Worm (Caenorhabditis elegans) whole organism, L2 larva: ENCODE measurements around the gene cab-1.

Experiments used
- C34F6.9 ChIP-seq: fragments of 150-350 bp; optimal IDR thresholded peaks from 2 replicates; lab custom pipeline; 2014; ENCODE audit warnings: missing biosample characterization, missing genetic modification characterization
- F13H6.1 ChIP-seq: sonication (generic microtip); optimal IDR thresholded peaks from 2 replicates; lab custom pipeline; 2016; ENCODE audit warnings: missing genetic modification characterization, missing compliant biosample characterization
- R02D3.7 ChIP-seq: fragments of 150-350 bp; optimal IDR thresholded peaks from 2 replicates; lab custom pipeline; 2014; ENCODE audit warnings: missing biosample characterization, missing genetic modification characterization
- Y55F3AM.14 ChIP-seq: fragments of 200-800 bp; sonication (Bioruptor generic); optimal IDR thresholded peaks from 2 replicates; lab custom pipeline; 2018; ENCODE audit warnings: mild to moderate bottlenecking, missing genetic modification characterization, missing compliant biosample characterization
- ZK546.5 ChIP-seq: sonication (generic microtip); optimal IDR thresholded peaks from 2 replicates; lab custom pipeline; 2017; ENCODE audit warnings: missing biosample characterization, missing genetic modification characterization
- alr-1 ChIP-seq: fragments of 150-350 bp; optimal IDR thresholded peaks from 2 replicates; lab custom pipeline; 2014; ENCODE audit warnings: missing biosample characterization, missing genetic modification characterization
- ama-1 ChIP-seq: fragments of 150-350 bp; optimal IDR thresholded peaks from 2 replicates; lab custom pipeline; 2018; ENCODE audit warnings: inconsistent platforms
- ceh-82 ChIP-seq: fragments of 150-350 bp; optimal IDR thresholded peaks from 2 replicates; lab custom pipeline; 2014; ENCODE audit warnings: missing biosample characterization, missing genetic modification characterization
- crh-2 ChIP-seq: sonication (generic microtip); optimal IDR thresholded peaks from 2 replicates; lab custom pipeline; 2017; ENCODE audit warnings: missing biosample characterization, missing genetic modification characterization
- dmd-4 ChIP-seq: sonication (generic microtip); optimal IDR thresholded peaks from 2 replicates; lab custom pipeline; 2017; ENCODE audit warnings: missing biosample characterization, missing genetic modification characterization
- egl-27 ChIP-seq: sonication (generic microtip); optimal IDR thresholded peaks from 3 replicates; lab custom pipeline; 2017; ENCODE audit warnings: missing biosample characterization, missing genetic modification reagents, missing genetic modification characterization
- fos-1 ChIP-seq: fragments of 150-350 bp; optimal IDR thresholded peaks from 2 replicates; lab custom pipeline; 2014; ENCODE audit warnings: missing biosample characterization, missing genetic modification characterization
- lin-11 ChIP-seq: fragments of 150-350 bp; sonication (generic microtip); optimal IDR thresholded peaks from 2 replicates; lab custom pipeline; 2014; ENCODE audit warnings: missing biosample characterization, missing genetic modification characterization, inconsistent platforms, mixed read lengths
- lin-13 ChIP-seq: fragments of 150-350 bp; optimal IDR thresholded peaks from 2 replicates; lab custom pipeline; 2014; ENCODE audit warnings: missing biosample characterization, missing genetic modification reagents, missing genetic modification characterization
- lin-39 ChIP-seq: fragments of 150-350 bp; optimal IDR thresholded peaks from 2 replicates; lab custom pipeline; 2014; ENCODE audit warnings: missing biosample characterization, missing genetic modification reagents, missing genetic modification characterization
- lsy-2 ChIP-seq, 2 experiments: fragments of 150-350 bp in 1 of 2; sonication (generic microtip) in 1 of 2; optimal IDR thresholded peaks; 2 replicates each; lab custom pipeline; 2014 to 2017; ENCODE audit warnings: missing biosample characterization in 2 of 2, missing genetic modification characterization in 2 of 2
- mab-5 ChIP-seq: fragments of 150-350 bp; optimal IDR thresholded peaks from 2 replicates; lab custom pipeline; 2014; ENCODE audit warnings: missing biosample characterization, missing genetic modification characterization
- mbf-1 ChIP-seq: sonication (generic microtip); optimal IDR thresholded peaks from 2 replicates; lab custom pipeline; 2017; ENCODE audit warnings: missing biosample characterization, missing genetic modification characterization
- mdl-1 ChIP-seq, 2 experiments: fragments of 150-350 bp in 1 of 2; sonication (generic microtip) in 1 of 2; optimal IDR thresholded peaks; 2 replicates each; lab custom pipeline; 2017; ENCODE audit warnings: missing biosample characterization in 2 of 2, missing genetic modification characterization in 2 of 2
- nhr-10 ChIP-seq: sonication (generic microtip); optimal IDR thresholded peaks from 2 replicates; lab custom pipeline; 2017; ENCODE audit warnings: missing biosample characterization, missing genetic modification characterization
- nhr-11 ChIP-seq: fragments of 150-350 bp; optimal IDR thresholded peaks from 2 replicates; lab custom pipeline; 2014; ENCODE audit warnings: missing biosample characterization, missing genetic modification characterization
- nhr-12 ChIP-seq: fragments of 150-350 bp; optimal IDR thresholded peaks from 2 replicates; lab custom pipeline; 2014; ENCODE audit warnings: missing biosample characterization, missing genetic modification characterization
- nhr-129 ChIP-seq: fragments of 150-350 bp; optimal IDR thresholded peaks from 2 replicates; lab custom pipeline; 2014; ENCODE audit warnings: missing biosample characterization, missing genetic modification characterization
- nhr-21 ChIP-seq: fragments of 150-350 bp; optimal IDR thresholded peaks from 2 replicates; lab custom pipeline; 2014; ENCODE audit warnings: missing biosample characterization, missing genetic modification characterization
- nhr-23 ChIP-seq: fragments of 150-350 bp; optimal IDR thresholded peaks from 2 replicates; lab custom pipeline; 2014; ENCODE audit warnings: missing biosample characterization, missing genetic modification reagents, missing genetic modification characterization
- nhr-237 ChIP-seq: fragments of 150-350 bp; optimal IDR thresholded peaks from 2 replicates; lab custom pipeline; 2014; ENCODE audit warnings: missing biosample characterization, missing genetic modification characterization
- nhr-25 ChIP-seq: fragments of 150-350 bp; sonication (generic microtip); optimal IDR thresholded peaks from 3 replicates; lab custom pipeline; 2014; ENCODE audit warnings: missing biosample characterization, missing genetic modification characterization
- nhr-6 ChIP-seq: fragments of 150-350 bp; optimal IDR thresholded peaks from 2 replicates; lab custom pipeline; 2014; ENCODE audit warnings: missing biosample characterization, missing genetic modification characterization
- nhr-77 ChIP-seq: fragments of 150-350 bp; optimal IDR thresholded peaks from 2 replicates; lab custom pipeline; 2014; ENCODE audit warnings: missing biosample characterization, missing genetic modification characterization
- sem-4 ChIP-seq: fragments of 150-350 bp; optimal IDR thresholded peaks from 2 replicates; lab custom pipeline; 2014; ENCODE audit warnings: missing biosample characterization, missing genetic modification reagents, missing genetic modification characterization
- skn-1 ChIP-seq: sonication (generic microtip); optimal IDR thresholded peaks from 2 replicates; lab custom pipeline; 2017; ENCODE audit warnings: missing biosample characterization, missing genetic modification characterization
- sma-3 ChIP-seq: sonication (generic microtip); optimal IDR thresholded peaks from 2 replicates; lab custom pipeline; 2016; ENCODE audit warnings: missing genetic modification reagents, missing genetic modification characterization, missing compliant biosample characterization
- sma-9 ChIP-seq, 2 experiments: fragments of 150-350 bp in 1 of 2; sonication (generic microtip) in 1 of 2; optimal IDR thresholded peaks; 2 replicates each; lab custom pipeline; 2014 to 2016; ENCODE audit warnings: missing genetic modification characterization in 2 of 2, mild to moderate bottlenecking in 1 of 2, missing biosample characterization in 1 of 2, missing compliant biosample characterization in 1 of 2, missing genetic modification reagents in 1 of 2, moderate library complexity in 1 of 2
- snpc-4 ChIP-seq: fragments of 150-350 bp; optimal IDR thresholded peaks from 2 replicates; lab custom pipeline; 2014; ENCODE audit warnings: missing biosample characterization, missing genetic modification characterization
- unc-39 ChIP-seq: fragments of 150-350 bp; optimal IDR thresholded peaks from 2 replicates; lab custom pipeline; 2014; ENCODE audit warnings: missing biosample characterization, missing genetic modification characterization
- unc-55 ChIP-seq: fragments of 150-350 bp; sonication (generic microtip); optimal IDR thresholded peaks from 3 replicates; lab custom pipeline; 2014; ENCODE audit warnings: missing biosample characterization, missing genetic modification reagents, missing genetic modification characterization
- unc-62 ChIP-seq: fragments of 150-350 bp; optimal IDR thresholded peaks from 2 replicates; lab custom pipeline; 2014; ENCODE audit warnings: missing biosample characterization, missing genetic modification reagents, missing genetic modification characterization
- zag-1 ChIP-seq: fragments of 150-350 bp; optimal IDR thresholded peaks from 2 replicates; lab custom pipeline; 2014; ENCODE audit warnings: missing biosample characterization, missing genetic modification characterization
- ztf-1 ChIP-seq: fragments of 200-800 bp; sonication (Bioruptor generic); conservative IDR thresholded peaks from 2 replicates; pipeline ENCODE4 v1.3.6; 2022; ENCODE audit warnings: missing genetic modification characterization, missing compliant biosample characterization
- ztf-11 ChIP-seq: sonication (generic microtip); optimal IDR thresholded peaks from 2 replicates; lab custom pipeline; 2017; ENCODE audit warnings: missing biosample characterization, missing genetic modification characterization
- ztf-4 ChIP-seq: fragments of 150-350 bp; optimal IDR thresholded peaks from 2 replicates; lab custom pipeline; 2014; ENCODE audit warnings: missing biosample characterization, missing genetic modification characterization

Gene cab-1

DNA sequence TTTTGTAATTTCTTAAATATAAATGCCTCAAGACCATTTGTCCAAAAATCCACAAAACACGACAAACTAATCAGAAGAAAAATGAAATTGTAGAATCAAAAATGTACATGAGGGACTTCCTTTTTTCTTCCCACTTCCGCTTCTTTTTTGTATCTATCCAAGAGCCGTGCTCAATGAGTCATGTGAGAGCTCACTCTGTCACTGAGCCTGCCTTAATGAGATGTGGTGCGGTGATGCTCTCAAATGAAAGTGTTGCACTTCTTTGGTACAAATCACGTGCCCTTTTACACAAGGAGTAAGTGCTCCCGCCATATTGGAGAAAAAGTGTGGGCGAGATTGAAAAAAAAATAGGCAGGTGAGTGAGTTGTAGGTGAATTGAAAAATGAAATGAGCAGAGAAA, 8.4 kb downstream of the cab-1 start:
- TF ChIP-seq nhr-77 (tag; lab: Kevin White, UChicago) (no peak), nhr-129 (tag; lab: Kevin White, UChicago) (peak; percentile 37), mdl-1 (tag; optimal IDR thresholded peaks at IDR 0.05; lab: Kevin White, UChicago) (peak in 1 of 2 experiments; percentile 31), nhr-11 (tag; lab: Kevin White, UChicago) (no peak), dmd-4 (tag; lab: Kevin White, UChicago) (no peak), R02D3.7 (tag; lab: Kevin White, UChicago) (no peak), lsy-2 (tag; optimal IDR thresholded peaks at IDR 0.05; lab: Kevin White, UChicago) (peak; percentile 16 to 25), lin-13 (GFP tag; lab: Kevin White, UChicago) (no peak), nhr-6 (tag; lab: Kevin White, UChicago) (no peak), C34F6.9 (tag; lab: Kevin White, UChicago) (peak; percentile 59), zag-1 (tag; lab: Kevin White, UChicago) (peak; percentile 50), snpc-4 (tag; lab: Kevin White, UChicago) (peak; percentile 9), fos-1 (tag; lab: Kevin White, UChicago) (no peak), sem-4 (peak; percentile 51), ama-1 (lab: Kevin White, UChicago) (no peak), ceh-82 (no peak), sma-9 (GFP tag; optimal IDR thresholded peaks at IDR 0.05; lab: Kevin White, UChicago) (peak; percentile 48), sma-9 (tag; optimal IDR thresholded peaks at IDR 0.05; lab: Kevin White, UChicago) (no peak)

DNA sequence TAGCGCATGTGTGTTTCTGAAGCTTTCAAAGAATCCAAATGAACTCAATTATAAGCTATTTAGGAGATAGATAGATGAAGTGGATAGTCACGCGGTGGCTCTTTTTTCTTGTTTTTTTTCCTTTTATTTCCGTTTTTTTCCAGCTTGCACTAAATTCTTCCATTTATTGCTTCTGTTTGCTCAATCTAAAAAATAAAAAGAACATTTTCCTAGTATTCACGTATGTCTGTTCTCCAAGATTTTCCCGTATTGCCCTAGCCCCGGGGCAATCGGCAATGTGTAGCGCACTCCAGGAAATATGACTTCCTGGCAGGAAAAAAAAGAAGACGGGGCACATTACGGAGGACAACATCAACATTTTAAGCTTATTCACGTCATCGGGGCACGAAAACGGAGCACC, 10.9 kb downstream of the cab-1 start:
- no peak for TF ChIP-seq sem-4
- TF ChIP-seq C34F6.9 (tag; lab: Kevin White, UChicago) = peak; percentile 37
- TF ChIP-seq, all 48 proteins: peak for 1

DNA sequence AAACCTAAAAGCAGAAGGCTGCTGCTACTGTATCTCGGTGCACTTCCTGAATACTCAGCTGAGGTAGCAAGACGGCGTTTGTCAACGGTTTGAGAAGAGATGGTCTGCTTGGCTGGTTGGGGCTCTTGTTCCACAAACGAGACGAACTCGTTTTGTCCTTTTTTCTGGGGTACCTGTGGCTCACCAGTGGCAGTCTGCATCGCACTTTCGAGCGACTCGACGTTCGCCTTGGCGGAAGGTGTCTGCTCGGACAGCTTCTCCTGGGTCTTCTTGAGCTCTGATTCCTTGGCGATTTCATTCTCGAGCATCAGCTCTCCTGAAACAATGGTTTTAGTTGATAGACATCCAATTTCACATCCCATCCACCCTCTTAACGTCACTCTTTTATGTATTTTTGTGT, 11.3 kb downstream of the cab-1 start:
- TF ChIP-seq zag-1 (tag; lab: Kevin White, UChicago) (no peak), sem-4 (no peak), mdl-1 (tag; optimal IDR thresholded peaks at IDR 0.05; lab: Kevin White, UChicago) (no peak), egl-27 (tag; lab: Kevin White, UChicago) (no peak), nhr-6 (tag; lab: Kevin White, UChicago) (no peak), nhr-129 (tag; lab: Kevin White, UChicago) (no peak), unc-39 (tag; lab: Kevin White, UChicago) (no peak)

DNA sequence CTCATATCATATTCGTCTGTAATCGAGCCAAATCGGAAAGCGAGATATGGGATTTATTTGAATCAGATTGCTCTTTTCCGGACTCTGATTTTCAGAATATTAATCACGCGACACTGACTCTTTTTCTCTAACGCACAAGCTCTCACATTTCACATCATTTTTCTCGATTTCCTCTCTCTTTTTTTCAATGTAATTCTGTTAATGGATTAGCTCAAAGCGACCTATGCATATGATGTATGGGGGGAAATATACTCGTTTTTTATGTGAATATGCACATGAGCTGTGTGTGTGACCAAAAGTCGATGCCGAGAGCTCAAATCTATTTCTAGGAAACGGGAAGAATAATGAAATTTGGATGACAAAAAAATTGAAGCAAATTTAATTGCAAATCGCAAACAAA, 12.1 kb downstream of the cab-1 start:
- peak; percentile 72 for TF ChIP-seq crh-2 (tag; lab: Kevin White, UChicago)
- no peak for TF ChIP-seq ztf-1
- peak; percentile 54 for TF ChIP-seq sma-9 (GFP tag; optimal IDR thresholded peaks at IDR 0.05; lab: Kevin White, UChicago)
- TF ChIP-seq sma-9 (tag; optimal IDR thresholded peaks at IDR 0.05; lab: Kevin White, UChicago) = no peak
- TF ChIP-seq Y55F3AM.14 (GFP tag; lab: Kevin White, UChicago) = no peak
- TF ChIP-seq C34F6.9 (tag; lab: Kevin White, UChicago) = peak; percentile 72
- no peak for TF ChIP-seq nhr-23 (tag; lab: Kevin White, UChicago)
- TF ChIP-seq dmd-4 (tag; lab: Kevin White, UChicago) = peak; percentile 7
- TF ChIP-seq nhr-21 (tag; lab: Kevin White, UChicago) = peak; percentile 33
- TF ChIP-seq ceh-82 = no peak
- TF ChIP-seq ztf-11 (tag; lab: Kevin White, UChicago) = no peak
- TF ChIP-seq nhr-129 (tag; lab: Kevin White, UChicago) = peak; percentile 37
- TF ChIP-seq nhr-6 (tag; lab: Kevin White, UChicago) = peak; percentile 39
- TF ChIP-seq egl-27 (tag; lab: Kevin White, UChicago) = no peak
- TF ChIP-seq nhr-77 (tag; lab: Kevin White, UChicago) = no peak
- TF ChIP-seq unc-55 (GFP tag; lab: Kevin White, UChicago) = peak; percentile 9
- TF ChIP-seq ztf-4 (tag; lab: Kevin White, UChicago) = peak; percentile 3
- peak in 1 of 2 experiments; percentile 59 for TF ChIP-seq lsy-2 (tag; optimal IDR thresholded peaks at IDR 0.05; lab: Kevin White, UChicago)
- peak; percentile 28 for TF ChIP-seq lin-13 (GFP tag; lab: Kevin White, UChicago)
- TF ChIP-seq, all 48 proteins: peak for 11

- TF ChIP-seq ztf-11 (tag; lab: Kevin White, UChicago) (no peak), nhr-12 (tag; lab: Kevin White, UChicago) (no peak), C34F6.9 (tag; lab: Kevin White, UChicago) (no peak), F13H6.1 (tag; lab: Kevin White, UChicago) (no peak), mdl-1 (tag; optimal IDR thresholded peaks at IDR 0.05; lab: Kevin White, UChicago) (no peak), ZK546.5 (no peak), nhr-10 (tag; lab: Kevin White, UChicago) (no peak), alr-1 (tag; lab: Kevin White, UChicago) (no peak), Y55F3AM.14 (GFP tag; lab: Kevin White, UChicago) (no peak), sma-3 (GFP tag; lab: Kevin White, UChicago) (no peak), skn-1 (tag; lab: Kevin White, UChicago) (no peak), mbf-1 (no peak), unc-55 (GFP tag; lab: Kevin White, UChicago) (peak; percentile 38), R02D3.7 (tag; lab: Kevin White, UChicago) (no peak), nhr-237 (tag; lab: Kevin White, UChicago) (no peak), nhr-23 (tag; lab: Kevin White, UChicago) (no peak), snpc-4 (tag; lab: Kevin White, UChicago) (no peak), nhr-77 (tag; lab: Kevin White, UChicago) (no peak), crh-2 (tag; lab: Kevin White, UChicago) (peak; percentile 1), unc-62 (GFP tag; lab: Kevin White, UChicago) (no peak), lsy-2 (tag; optimal IDR thresholded peaks at IDR 0.05; lab: Kevin White, UChicago) (peak in 1 of 2 experiments; percentile 7), egl-27 (tag; lab: Kevin White, UChicago) (no peak), lin-39 (no peak), ama-1 (lab: Kevin White, UChicago) (no peak), mab-5 (tag; lab: Kevin White, UChicago) (no peak), lin-11 (no peak), dmd-4 (tag; lab: Kevin White, UChicago) (no peak), nhr-25 (tag; lab: Kevin White, UChicago) (no peak)
Measured at ce11 chrX:12198298-12198697, 14.4 kb downstream of the cab-1 start.
